Worm (Caenorhabditis elegans): ENCODE data around the gene F56D6.6.

F56D6.6 gene

ce11 chrIV:3864944-3865343, 38.1 kb upstream of the F56D6.6 start, which contains the start of gene aat-8:
Gene aat-8, minus strand, starts transcription at chrIV:3865044.
- no peak for TF ChIP-seq madf-6 (GFP tag; IDR thresholded peaks at IDR 0.05)
- TF ChIP-seq F23B12.7 (tag; optimal IDR thresholded peaks at IDR 0.05; ENCODE audit: insufficient read depth) = no peak
- no peak for TF ChIP-seq dpl-1 (GFP tag; optimal IDR thresholded peaks at IDR 0.05)
- TF ChIP-seq let-607 (tag; optimal IDR thresholded peaks at IDR 0.05) = no peak
- TF ChIP-seq cebp-1 (GFP tag; IDR thresholded peaks at IDR 0.05) = no peak
- TF ChIP-seq cebp-1 (tag; optimal IDR thresholded peaks at IDR 0.05) = no peak
- no peak for TF ChIP-seq K12H6.12 (tag; optimal IDR thresholded peaks at IDR 0.05)
- TF ChIP-seq athp-1 (tag; optimal IDR thresholded peaks at IDR 0.05) = no peak
- TF ChIP-seq hlh-26 (GFP tag; conservative IDR thresholded peaks at IDR 0.05) = no peak
- TF ChIP-seq zfh-2 (GFP tag; conservative IDR thresholded peaks at IDR 0.05) = no peak
- TF ChIP-seq F57A8.1 (GFP tag; optimal IDR thresholded peaks at IDR 0.05) = no peak
- no peak for TF ChIP-seq nhr-90 (tag; optimal IDR thresholded peaks at IDR 0.05)
- no peak for TF ChIP-seq aptf-2 (GFP tag; conservative IDR thresholded peaks at IDR 0.05)
- TF ChIP-seq ceh-58 (GFP tag; IDR thresholded peaks at IDR 0.05) = no peak
- no peak for TF ChIP-seq ccch-3 (GFP tag; optimal IDR thresholded peaks at IDR 0.05)
- TF ChIP-seq F39B2.1 (GFP tag; IDR thresholded peaks at IDR 0.05) = no peak
- TF ChIP-seq D2030.7 (GFP tag; IDR thresholded peaks at IDR 0.05) = no peak
- no peak for TF ChIP-seq F52B5.7 (tag; optimal IDR thresholded peaks at IDR 0.05)
- no peak for TF ChIP-seq T26A5.8 (tag; optimal IDR thresholded peaks at IDR 0.05)

- peak; percentile 34 for TF ChIP-seq nhr-80 (tag; optimal IDR thresholded peaks at IDR 0.05)
- no peak for TF ChIP-seq madf-6 (GFP tag; IDR thresholded peaks at IDR 0.05)
These were observed 37.0 kb upstream of the F56D6.6 start for ce11 chrIV:3866018-3866417.

- TF ChIP-seq K11D2.4 (GFP tag; IDR thresholded peaks at IDR 0.05) (no peak), sptf-2 (GFP tag; optimal IDR thresholded peaks at IDR 0.05) (no peak), cebp-2 (GFP tag; IDR thresholded peaks at IDR 0.05) (no peak), nhr-27 (tag; optimal IDR thresholded peaks at IDR 0.05) (no peak), madf-6 (GFP tag; IDR thresholded peaks at IDR 0.05) (no peak), ets-4 (GFP tag; optimal IDR thresholded peaks at IDR 0.05) (no peak), hmg-20 (GFP tag; IDR thresholded peaks at IDR 0.05) (no peak)
These were observed 35.8 kb upstream of the F56D6.6 start, which contains the start of gene F37C4.4 for ce11 chrIV:3867252-3867651. Gene F37C4.4, plus strand, starts transcription at chrIV:3867309.

ce11 chrIV:3869875-3870274, 33.2 kb upstream of the F56D6.6 start:
- no peak for TF ChIP-seq T07F8.4 (tag; optimal IDR thresholded peaks at IDR 0.05)
- TF ChIP-seq snpc-1.3 (tag; optimal IDR thresholded peaks at IDR 0.05; ENCODE audit: insufficient read depth) = no peak
- TF ChIP-seq let-526 (GFP tag; IDR thresholded peaks at IDR 0.05) = no peak
- no peak for TF ChIP-seq ztf-6 (GFP tag; IDR thresholded peaks at IDR 0.05)
- TF ChIP-seq Y67H2A.10 (GFP tag; conservative IDR thresholded peaks at IDR 0.05) = no peak
- TF ChIP-seq cebp-1 (GFP tag; IDR thresholded peaks at IDR 0.05) = no peak
- no peak for TF ChIP-seq cebp-1 (tag; optimal IDR thresholded peaks at IDR 0.05)
- TF ChIP-seq rcor-1 (GFP tag; IDR thresholded peaks at IDR 0.05) = no peak
- no peak for TF ChIP-seq snpc-1.1 (tag; optimal IDR thresholded peaks at IDR 0.05; ENCODE audit: insufficient read depth)
- no peak for TF ChIP-seq ama-1 (optimal IDR thresholded peaks at IDR 0.05)
- no peak for TF ChIP-seq ama-1 (GFP tag; optimal IDR thresholded peaks at IDR 0.05)
- no peak for TF ChIP-seq C06A6.2 (GFP tag; conservative IDR thresholded peaks at IDR 0.05)
- TF ChIP-seq lin-26 (GFP tag; IDR thresholded peaks at IDR 0.05) = no peak
- TF ChIP-seq unc-130 (GFP tag; optimal IDR thresholded peaks at IDR 0.05) = no peak
- TF ChIP-seq die-1 (tag; optimal IDR thresholded peaks at IDR 0.05) = no peak
- TF ChIP-seq hlh-12 (tag; optimal IDR thresholded peaks at IDR 0.05) = no peak

Data from whole organism, young adult.